Fruit fly (Drosophila melanogaster): ENCODE measurements around the gene eIF1A.

eIF1A gene

dm6 chr3R:18310766-18311367 is 36.4 kb downstream of the eIF1A start (continued):
- TF ChIP-seq CG6791 (GFP tag; IDR thresholded peaks at IDR 0.05; ENCODE audit: partially characterized antibody) (no peak), Deaf1 (tag; optimal IDR thresholded peaks at IDR 0.05) (no peak), Hr3 (GFP tag; optimal IDR thresholded peaks at IDR 0.05) (peak; percentile 18), crol (GFP tag; IDR thresholded peaks at IDR 0.05) (peak; percentile 67), ERR (GFP tag; optimal IDR thresholded peaks at IDR 0.05) (no peak), E2f1 (GFP tag; IDR thresholded peaks at IDR 0.05) (peak; percentile 51; the same call in 1 of the 2 replicates), bcd (GFP tag; optimal IDR thresholded peaks at IDR 0.05) (peak; percentile 23), fd64A (GFP tag; optimal IDR thresholded peaks at IDR 0.05) (no peak), Sin3A (optimal IDR thresholded peaks at IDR 0.05) (no peak), ttk (GFP tag; IDR thresholded peaks at IDR 0.05) (no peak), CG13775 (GFP tag; optimal IDR thresholded peaks at IDR 0.05) (peak; percentile 49), CG10543 (GFP tag; optimal IDR thresholded peaks at IDR 0.05) (peak; percentile 46), CG11504 (tag; optimal IDR thresholded peaks at IDR 0.05) (no peak), toy (GFP tag; IDR thresholded peaks at IDR 0.05) (no peak), Eip74EF (GFP tag; optimal IDR thresholded peaks at IDR 0.05) (no peak), Abd-B (GFP tag; optimal IDR thresholded peaks at IDR 0.05) (peak; percentile 2), CG2199 (GFP tag; IDR thresholded peaks at IDR 0.05) (no peak), danr (GFP tag; IDR thresholded peaks at IDR 0.05) (no peak), zfh2 (GFP tag; optimal IDR thresholded peaks at IDR 0.05) (no peak), az2 (GFP tag; optimal IDR thresholded peaks at IDR 0.05) (peak; percentile 44), CG8388 (GFP tag; optimal IDR thresholded peaks at IDR 0.05) (no peak), unpg (GFP tag; optimal IDR thresholded peaks at IDR 0.05) (no peak), schlank (tag; optimal IDR thresholded peaks at IDR 0.05) (no peak), CG13123 (GFP tag; optimal IDR thresholded peaks at IDR 0.05) (no peak), phol (tag; optimal IDR thresholded peaks at IDR 0.05) (peak; percentile 49), Poxn (GFP tag; IDR thresholded peaks at IDR 0.05) (no peak), nerfin-2 (GFP tag; IDR thresholded peaks at IDR 0.05; ENCODE audit: partially characterized antibody) (0 out of 2 replicates have a peak, but pooled peaks have one; percentile 16), bsh (GFP tag; optimal IDR thresholded peaks at IDR 0.05) (no peak), Adf1 (GFP tag; IDR thresholded peaks at IDR 0.05) (no peak), oc (tag; optimal IDR thresholded peaks at IDR 0.05) (no peak), CG10321 (GFP tag; IDR thresholded peaks at IDR 0.05) (no peak), CG7786 (GFP tag; optimal IDR thresholded peaks at IDR 0.05) (no peak), CG14860 (GFP tag; IDR thresholded peaks at IDR 0.05; ENCODE audit: partially characterized antibody) (no peak), grau (tag; optimal IDR thresholded peaks at IDR 0.05) (no peak), fd102C (GFP tag; optimal IDR thresholded peaks at IDR 0.05) (no peak), CG1024 (GFP tag; IDR thresholded peaks at IDR 0.05) (no peak), CG2875 (GFP tag; optimal IDR thresholded peaks at IDR 0.05) (no peak), vvl (GFP tag; IDR thresholded peaks at IDR 0.05) (peak; percentile 22; the same call in 1 of the 2 replicates), Mrtf (GFP tag; IDR thresholded peaks at IDR 0.05) (no peak), CoRest (tag; optimal IDR thresholded peaks at IDR 0.05) (no peak), CG18262 (tag; optimal IDR thresholded peaks at IDR 0.05) (no peak), slbo (GFP tag; IDR thresholded peaks at IDR 0.05) (no peak), CG15011 (GFP tag; optimal IDR thresholded peaks at IDR 0.05) (no peak), Six4 (GFP tag; optimal IDR thresholded peaks at IDR 0.05) (no peak), hbn (GFP tag; IDR thresholded peaks at IDR 0.05; ENCODE audit: partially characterized antibody) (no peak), Bdp1 (GFP tag; optimal IDR thresholded peaks at IDR 0.05) (no peak), h (optimal IDR thresholded peaks at IDR 0.05) (no peak), CG43689 (GFP tag; IDR thresholded peaks at IDR 0.05) (no peak), Optix (GFP tag; IDR thresholded peaks at IDR 0.05) (peak; percentile 54; the same call in 1 of the 3 replicates), jumu (GFP tag; optimal IDR thresholded peaks at IDR 0.05) (no peak), CG4707 (GFP tag; optimal IDR thresholded peaks at IDR 0.05) (no peak)
